Worm (Caenorhabditis elegans) whole organism, L3 larva: ENCODE results near the gene Y44F5A.1.
A peak's percentile ranks its signal among the peaks of the same experiment; 100 is the strongest.

Experiments used
- R02D3.7 ChIP-seq: fragments of 150-350 bp; optimal IDR thresholded peaks from 2 replicates; lab custom pipeline; 2014; ENCODE audit warnings: missing biosample characterization, missing genetic modification characterization
- ZK546.5 ChIP-seq: sonication (generic microtip); optimal IDR thresholded peaks from 2 replicates; lab custom pipeline; 2017; ENCODE audit warnings: missing biosample characterization, missing genetic modification characterization
- aly-2 ChIP-seq: fragments of 150-350 bp; optimal IDR thresholded peaks from 2 replicates; lab custom pipeline; 2014; ENCODE audit warnings: missing biosample characterization, missing genetic modification characterization
- ama-1 ChIP-seq: fragments of 150-350 bp; optimal IDR thresholded peaks from 2 replicates; lab custom pipeline; 2018
- ceh-16 ChIP-seq: sonication (generic microtip); optimal IDR thresholded peaks from 2 replicates; lab custom pipeline; 2017; ENCODE audit warnings: missing biosample characterization, missing genetic modification characterization
- ceh-28 ChIP-seq: fragments of 150-350 bp; optimal IDR thresholded peaks from 2 replicates; lab custom pipeline; 2014; ENCODE audit warnings: missing biosample characterization, missing genetic modification reagents, missing genetic modification characterization
- ceh-82 ChIP-seq: fragments of 150-350 bp; optimal IDR thresholded peaks from 2 replicates; lab custom pipeline; 2014; ENCODE audit warnings: missing biosample characterization, missing genetic modification characterization
- ceh-9 ChIP-seq: sonication (generic microtip); optimal IDR thresholded peaks from 2 replicates; lab custom pipeline; 2018; ENCODE audit warnings: missing biosample characterization, missing genetic modification characterization
- daf-12 ChIP-seq: fragments of 150-350 bp; optimal IDR thresholded peaks from 2 replicates; lab custom pipeline; 2014; ENCODE audit warnings: missing biosample characterization, missing genetic modification reagents, missing genetic modification characterization
- egl-27 ChIP-seq: sonication (generic microtip); optimal IDR thresholded peaks from 4 replicates; lab custom pipeline; 2017; ENCODE audit warnings: missing biosample characterization, missing genetic modification reagents, missing genetic modification characterization
- egl-5 ChIP-seq: fragments of 150-350 bp; optimal IDR thresholded peaks from 2 replicates; lab custom pipeline; 2017; ENCODE audit warnings: missing biosample characterization, missing genetic modification reagents, missing genetic modification characterization, inconsistent platforms
- elt-1 ChIP-seq: fragments of 150-350 bp; optimal IDR thresholded peaks from 2 replicates; lab custom pipeline; 2014; ENCODE audit warnings: missing biosample characterization, missing genetic modification characterization
- elt-2 ChIP-seq: sonication (generic microtip); optimal IDR thresholded peaks from 2 replicates; lab custom pipeline; 2016; ENCODE audit warnings: missing genetic modification reagents, mild to moderate bottlenecking, missing genetic modification characterization, missing compliant biosample characterization
- elt-3 ChIP-seq, 3 experiments: fragments of 150-350 bp in 1 of 3; sonication (generic microtip) in 2 of 3; optimal IDR thresholded peaks; 2 replicates in 2 of 3; 4 replicates in 1 of 3; lab custom pipeline; 2014 to 2017; ENCODE audit warnings: missing biosample characterization in 3 of 3, missing genetic modification characterization in 3 of 3
- eor-1 ChIP-seq, 2 experiments: fragments of 150-350 bp; optimal IDR thresholded peaks; 2 replicates each; lab custom pipeline; 2014 to 2018; ENCODE audit warnings: missing biosample characterization in 2 of 2, missing genetic modification characterization in 2 of 2
- fkh-10 ChIP-seq: sonication (generic microtip); optimal IDR thresholded peaks from 2 replicates; lab custom pipeline; 2017; ENCODE audit warnings: missing biosample characterization, missing genetic modification reagents, missing genetic modification characterization
- fkh-2 ChIP-seq: fragments of 150-350 bp; optimal IDR thresholded peaks from 2 replicates; lab custom pipeline; 2014; ENCODE audit warnings: missing biosample characterization, missing genetic modification reagents, missing genetic modification characterization
- fos-1 ChIP-seq: fragments of 150-350 bp; optimal IDR thresholded peaks from 2 replicates; lab custom pipeline; 2014; ENCODE audit warnings: missing biosample characterization, missing genetic modification characterization
- hmg-11 ChIP-seq: sonication (generic microtip); optimal IDR thresholded peaks from 2 replicates; lab custom pipeline; 2016; ENCODE audit warnings: missing genetic modification characterization, missing compliant biosample characterization
- jun-1 ChIP-seq: fragments of 150-350 bp; optimal IDR thresholded peaks from 2 replicates; lab custom pipeline; 2014; ENCODE audit warnings: missing biosample characterization, missing genetic modification reagents, missing genetic modification characterization
- lin-15B ChIP-seq: fragments of 150-350 bp; optimal IDR thresholded peaks from 2 replicates; lab custom pipeline; 2014; ENCODE audit warnings: missing biosample characterization, missing genetic modification characterization
- lin-39 ChIP-seq: fragments of 150-350 bp; optimal IDR thresholded peaks from 2 replicates; lab custom pipeline; 2018; ENCODE audit warnings: missing biosample characterization, missing genetic modification reagents, missing genetic modification characterization
- lsy-12 ChIP-seq: sonication (generic microtip); optimal IDR thresholded peaks from 2 replicates; lab custom pipeline; 2016; ENCODE audit warnings: mild to moderate bottlenecking, missing genetic modification characterization, missing compliant biosample characterization
- mdl-1 ChIP-seq: fragments of 150-350 bp; optimal IDR thresholded peaks from 2 replicates; lab custom pipeline; 2014; ENCODE audit warnings: missing biosample characterization, missing genetic modification characterization
- mml-1 ChIP-seq: fragments of 150-350 bp; sonication (generic microtip); optimal IDR thresholded peaks from 3 replicates; lab custom pipeline; 2014; ENCODE audit warnings: missing biosample characterization, missing genetic modification characterization
- nfya-1 ChIP-seq: sonication (generic microtip); optimal IDR thresholded peaks from 2 replicates; lab custom pipeline; 2017; ENCODE audit warnings: missing genetic modification characterization, mild to moderate bottlenecking, missing compliant biosample characterization, antibody characterized with exemption, moderate library complexity; ENCODE audit not compliant: insufficient read depth
- nhr-11 ChIP-seq: fragments of 150-350 bp; optimal IDR thresholded peaks from 2 replicates; lab custom pipeline; 2014; ENCODE audit warnings: missing biosample characterization, missing genetic modification characterization
- nhr-12 ChIP-seq: fragments of 150-350 bp; optimal IDR thresholded peaks from 2 replicates; lab custom pipeline; 2014; ENCODE audit warnings: missing biosample characterization, missing genetic modification characterization
- nhr-23 ChIP-seq: fragments of 150-350 bp; optimal IDR thresholded peaks from 2 replicates; lab custom pipeline; 2014; ENCODE audit warnings: missing biosample characterization, missing genetic modification reagents, missing genetic modification characterization
- nhr-237 ChIP-seq: fragments of 150-350 bp; optimal IDR thresholded peaks from 2 replicates; lab custom pipeline; 2014; ENCODE audit warnings: missing biosample characterization, missing genetic modification characterization
- nhr-25 ChIP-seq: sonication (generic microtip); optimal IDR thresholded peaks from 2 replicates; lab custom pipeline; 2017; ENCODE audit warnings: missing biosample characterization, missing genetic modification characterization
- nhr-28 ChIP-seq: fragments of 150-350 bp; optimal IDR thresholded peaks from 2 replicates; lab custom pipeline; 2014; ENCODE audit warnings: missing biosample characterization, missing genetic modification characterization
- nhr-43 ChIP-seq: sonication (generic microtip); optimal IDR thresholded peaks from 2 replicates; lab custom pipeline; 2016; ENCODE audit warnings: mild to moderate bottlenecking, missing genetic modification characterization, missing compliant biosample characterization; ENCODE audit not compliant: poor library complexity, severe bottlenecking
- nhr-67 ChIP-seq: fragments of 150-350 bp; optimal IDR thresholded peaks from 2 replicates; lab custom pipeline; 2014; ENCODE audit warnings: missing biosample characterization, missing genetic modification characterization
- nhr-76 ChIP-seq: fragments of 150-350 bp; sonication (generic microtip); optimal IDR thresholded peaks from 5 replicates; lab custom pipeline; 2014; ENCODE audit warnings: missing biosample characterization, missing genetic modification characterization
- nhr-77 ChIP-seq: fragments of 150-350 bp; optimal IDR thresholded peaks from 2 replicates; lab custom pipeline; 2014; ENCODE audit warnings: missing biosample characterization, missing genetic modification characterization
- pha-4 ChIP-seq: fragments of 150-350 bp; optimal IDR thresholded peaks from 2 replicates; lab custom pipeline; 2014; ENCODE audit warnings: missing biosample characterization, missing genetic modification reagents, missing genetic modification characterization
- pqm-1 ChIP-seq: fragments of 150-350 bp; optimal IDR thresholded peaks from 2 replicates; lab custom pipeline; 2017; ENCODE audit warnings: missing biosample characterization, missing genetic modification characterization, inconsistent platforms
- sea-2 ChIP-seq: fragments of 150-350 bp; sonication (generic microtip); optimal IDR thresholded peaks from 4 replicates; lab custom pipeline; 2014; ENCODE audit warnings: missing biosample characterization, missing genetic modification reagents, missing genetic modification characterization
- skn-1 ChIP-seq: fragments of 150-350 bp; optimal IDR thresholded peaks from 2 replicates; lab custom pipeline; 2014; ENCODE audit warnings: missing biosample characterization, missing genetic modification characterization
- snpc-4 ChIP-seq: fragments of 150-350 bp; optimal IDR thresholded peaks from 2 replicates; lab custom pipeline; 2014; ENCODE audit warnings: missing biosample characterization, missing genetic modification characterization
- tbx-2 ChIP-seq: sonication (generic microtip); optimal IDR thresholded peaks from 2 replicates; lab custom pipeline; 2016; ENCODE audit warnings: mild to moderate bottlenecking, missing genetic modification characterization, missing compliant biosample characterization
- unc-39 ChIP-seq: sonication (generic microtip); optimal IDR thresholded peaks from 4 replicates; lab custom pipeline; 2017; ENCODE audit warnings: missing biosample characterization, missing genetic modification characterization
- unc-62 ChIP-seq: fragments of 150-350 bp; sonication (generic microtip); optimal IDR thresholded peaks from 4 replicates; lab custom pipeline; 2014; ENCODE audit warnings: missing biosample characterization, missing genetic modification reagents, missing genetic modification characterization
- zag-1 ChIP-seq: fragments of 150-350 bp; optimal IDR thresholded peaks from 2 replicates; lab custom pipeline; 2014; ENCODE audit warnings: missing biosample characterization, missing genetic modification characterization
- ztf-11 ChIP-seq: fragments of 150-350 bp; optimal IDR thresholded peaks from 2 replicates; lab custom pipeline; 2014; ENCODE audit warnings: missing biosample characterization, missing genetic modification characterization
- ztf-4 ChIP-seq: fragments of 150-350 bp; optimal IDR thresholded peaks from 2 replicates; lab custom pipeline; 2014; ENCODE audit warnings: missing biosample characterization, missing genetic modification characterization

Gene Y44F5A.1

ce11 chrIII:4283175-4283574 lies 35.7 kb upstream of the Y44F5A.1 start:
- TF ChIP-seq snpc-4 (tag; lab: Kevin White, UChicago) (no peak), nhr-11 (tag; lab: Kevin White, UChicago) (peak; percentile 65), egl-5 (tag; lab: Kevin White, UChicago) (peak; percentile 45), nfya-1 (tag; lab: Kevin White, UChicago) (peak; percentile 15), ceh-28 (tag; lab: Kevin White, UChicago) (peak; percentile 32), daf-12 (no peak), lin-39 (tag; lab: Kevin White, UChicago) (peak; percentile 4)
- TF ChIP-seq, all 47 proteins: peak for 5

DNA sequence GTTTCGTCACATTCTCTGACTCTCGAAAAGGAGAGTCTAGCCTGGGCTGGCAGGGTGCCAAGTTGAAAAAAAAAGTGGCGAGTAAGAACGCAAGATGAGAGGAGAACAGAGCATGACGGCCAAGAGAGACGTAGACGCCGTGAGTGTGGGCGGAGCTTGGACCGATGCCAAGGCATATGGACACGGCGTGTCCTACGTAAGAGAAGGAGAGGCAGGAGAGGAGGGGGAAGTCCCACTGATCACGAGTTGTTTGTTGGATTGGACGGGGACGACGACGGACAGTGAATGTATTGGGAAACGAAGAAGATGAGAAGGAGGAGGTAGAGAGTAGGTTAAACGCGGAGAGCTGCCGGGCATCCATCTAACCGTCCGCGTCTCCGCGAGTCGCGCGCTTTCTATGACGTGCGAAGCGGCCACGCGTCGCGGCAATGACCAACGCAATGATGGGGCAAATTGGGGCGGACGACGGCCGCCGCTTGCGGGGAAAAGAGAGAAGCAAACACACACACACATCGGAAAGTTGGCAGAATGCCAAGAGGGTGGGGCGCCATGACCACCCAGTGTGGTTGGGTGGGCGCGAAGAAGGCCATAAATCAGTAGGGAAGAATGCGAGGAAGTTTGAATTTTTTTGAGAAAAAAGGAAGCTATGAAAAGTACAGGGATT lies 34.6 kb upstream of the Y44F5A.1 start:
- TF ChIP-seq ceh-28 (tag; lab: Kevin White, UChicago) (peak; percentile 96), mdl-1 (peak; percentile 93), elt-2 (tag; lab: Kevin White, UChicago) (peak; percentile 95), nhr-67 (tag; lab: Kevin White, UChicago) (no peak), eor-1 (tag; optimal IDR thresholded peaks at IDR 0.05; lab: Kevin White, UChicago) (no peak), unc-62 (GFP tag; lab: Kevin White, UChicago) (peak; percentile 98), aly-2 (tag; lab: Kevin White, UChicago) (peak; percentile 51), nhr-25 (peak; percentile 99), snpc-4 (tag; lab: Kevin White, UChicago) (peak; percentile 89), elt-1 (tag; lab: Kevin White, UChicago) (peak; percentile 91), nhr-77 (tag; lab: Kevin White, UChicago) (peak; percentile 35), ztf-4 (tag; lab: Kevin White, UChicago) (peak; percentile 85), unc-39 (no peak), nhr-28 (tag; lab: Kevin White, UChicago) (peak; percentile 40), elt-3 (tag; optimal IDR thresholded peaks at IDR 0.05; lab: Kevin White, UChicago) (peak in 1 of 3 experiments; percentile 6), ceh-16 (peak; percentile 37), lsy-12 (peak; percentile 97), jun-1 (tag; lab: Kevin White, UChicago) (peak; percentile 97), ceh-9 (tag; lab: Kevin White, UChicago) (no peak), lin-15B (tag; lab: Kevin White, UChicago) (peak; percentile 85), daf-12 (peak; percentile 64), nhr-43 (tag; lab: Kevin White, UChicago) (peak; percentile 98), skn-1 (no peak), ceh-82 (tag; lab: Kevin White, UChicago) (peak; percentile 82), nhr-237 (tag; lab: Kevin White, UChicago) (no peak), nhr-76 (tag; lab: Kevin White, UChicago) (peak; percentile 14), ztf-11 (tag; lab: Kevin White, UChicago) (no peak), sea-2 (GFP tag; lab: Kevin White, UChicago) (peak; percentile 77), nhr-23 (tag; lab: Kevin White, UChicago) (peak; percentile 98), fkh-2 (no peak), pha-4 (tag; lab: Kevin White, UChicago) (peak; percentile 97), R02D3.7 (tag; lab: Kevin White, UChicago) (peak; percentile 85), ama-1 (lab: Kevin White, UChicago) (peak; percentile 62), fos-1 (tag; lab: Kevin White, UChicago) (peak; percentile 86), zag-1 (tag; lab: Kevin White, UChicago) (peak; percentile 75), hmg-11 (peak; percentile 98), egl-5 (tag; lab: Kevin White, UChicago) (peak; percentile 92), egl-27 (tag; lab: Kevin White, UChicago) (peak; percentile 72), tbx-2 (tag; lab: Kevin White, UChicago) (peak; percentile 97), mml-1 (tag; lab: Kevin White, UChicago) (no peak), fkh-10 (peak; percentile 87), pqm-1 (tag; lab: Kevin White, UChicago) (peak; percentile 74), lin-39 (tag; lab: Kevin White, UChicago) (peak; percentile 95), nhr-11 (tag; lab: Kevin White, UChicago) (peak; percentile 92), nfya-1 (tag; lab: Kevin White, UChicago) (peak; percentile 99), nhr-12 (tag; lab: Kevin White, UChicago) (no peak), ZK546.5 (tag; lab: Kevin White, UChicago) (peak; percentile 27)
